Worm (Caenorhabditis elegans) whole organism, L4 larva: Measurements from ENCODE around the gene gyf-1.

Experiments
- F10B5.3 ChIP-seq: sonication (generic microtip); optimal IDR thresholded peaks from 2 replicates; lab custom pipeline; 2016; ENCODE audit warnings: mild to moderate bottlenecking, missing genetic modification characterization, missing compliant biosample characterization
- ces-1 ChIP-seq: fragments of 150-350 bp; sonication (generic microtip); optimal IDR thresholded peaks from 4 replicates; lab custom pipeline; 2014; ENCODE audit warnings: missing biosample characterization, missing genetic modification reagents, missing genetic modification characterization
- lin-13 ChIP-seq: fragments of 150-350 bp; optimal IDR thresholded peaks from 2 replicates; lab custom pipeline; 2014; ENCODE audit warnings: missing biosample characterization, missing genetic modification reagents, missing genetic modification characterization
- lin-15B ChIP-seq: fragments of 150-350 bp; sonication (generic microtip); optimal IDR thresholded peaks from 3 replicates; lab custom pipeline; 2014; ENCODE audit warnings: missing biosample characterization, missing genetic modification characterization
- mdt-29 ChIP-seq: fragments of 200-800 bp; sonication (Bioruptor generic); IDR thresholded peaks from 2 replicates; pipeline ENCODE4 v1.3.6; 2022; ENCODE audit warnings: missing genetic modification reagents, missing genetic modification characterization, missing compliant biosample characterization
- skn-1 ChIP-seq: fragments of 150-350 bp; optimal IDR thresholded peaks from 2 replicates; lab custom pipeline; 2014; ENCODE audit warnings: missing biosample characterization, missing genetic modification characterization
- spr-3 ChIP-seq: fragments of 200-800 bp; sonication (Bioruptor generic); optimal IDR thresholded peaks from 2 replicates; lab custom pipeline; 2018; ENCODE audit warnings: mild to moderate bottlenecking, missing genetic modification characterization, missing compliant biosample characterization

DNA sequence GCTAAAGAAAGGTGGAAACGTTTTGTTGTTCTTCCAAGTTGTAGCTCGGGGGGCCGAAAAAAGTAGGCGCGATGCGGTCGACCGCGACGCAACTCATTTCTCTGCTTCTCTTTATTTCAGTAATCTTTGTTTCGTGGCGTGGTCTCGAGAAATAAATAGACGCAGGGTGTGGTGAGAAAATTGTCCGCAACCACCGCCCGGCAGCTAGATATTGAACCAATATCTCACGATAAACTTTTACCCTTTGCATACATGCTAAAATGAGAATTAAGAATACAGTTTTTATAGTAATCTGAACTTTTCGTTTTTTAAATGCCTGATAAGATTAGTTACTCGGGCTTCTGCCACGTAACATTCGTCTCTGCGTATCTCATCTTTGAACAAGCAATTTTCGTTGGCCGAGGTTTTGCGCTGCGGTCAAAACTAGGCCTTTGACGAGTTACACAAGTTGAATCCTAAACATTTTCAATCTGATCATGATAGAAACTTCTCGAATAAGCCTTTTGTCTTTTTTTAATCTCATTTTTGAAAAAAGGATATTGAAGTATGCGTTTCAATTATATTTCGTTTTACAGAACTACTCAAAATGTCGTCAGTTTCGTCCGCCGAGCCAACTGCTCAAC lies at the start of gene gyf-1:
- TF ChIP-seq mdt-29 (GFP tag; lab: Robert Waterston, UW), result no peak
- TF ChIP-seq ces-1, result no peak
- TF ChIP-seq skn-1 (tag; lab: Kevin White, UChicago), result no peak
- TF ChIP-seq spr-3, result no peak
- TF ChIP-seq lin-13 (GFP tag; lab: Kevin White, UChicago), result no peak
- no peak for TF ChIP-seq F10B5.3 (tag; lab: Kevin White, UChicago)
- TF ChIP-seq lin-15B (tag; lab: Kevin White, UChicago), result no peak
